Worm (Caenorhabditis elegans) whole organism, L1 larva: ENCODE results near the gene M01F1.9.
A peak's percentile ranks its signal among the peaks of the same experiment; 100 is the strongest.

Experiments
- aly-2 ChIP-seq: fragments of 150-350 bp; optimal IDR thresholded peaks from 2 replicates; lab custom pipeline; 2014; ENCODE audit warnings: missing biosample characterization, missing genetic modification characterization
- dsc-1 ChIP-seq: sonication (generic microtip); optimal IDR thresholded peaks from 2 replicates; lab custom pipeline; 2016; ENCODE audit warnings: mild to moderate bottlenecking, missing genetic modification characterization, missing compliant biosample characterization
- lin-35 ChIP-seq, 2 experiments: fragments of 150-350 bp; optimal IDR thresholded peaks; 2 replicates each; lab custom pipeline; 2014; ENCODE audit warnings: missing biosample characterization in 2 of 2, missing genetic modification characterization in 2 of 2, missing genetic modification reagents in 2 of 2
- nhr-11 ChIP-seq: fragments of 150-350 bp; optimal IDR thresholded peaks from 2 replicates; lab custom pipeline; 2014; ENCODE audit warnings: missing biosample characterization, missing genetic modification characterization
- nhr-237 ChIP-seq: fragments of 150-350 bp; optimal IDR thresholded peaks from 2 replicates; lab custom pipeline; 2014; ENCODE audit warnings: missing biosample characterization, missing genetic modification characterization
- nhr-28 ChIP-seq: fragments of 150-350 bp; optimal IDR thresholded peaks from 2 replicates; lab custom pipeline; 2014; ENCODE audit warnings: missing biosample characterization, missing genetic modification characterization
- pqm-1 ChIP-seq: sonication (generic microtip); optimal IDR thresholded peaks from 3 replicates; lab custom pipeline; 2017; ENCODE audit warnings: missing biosample characterization, missing genetic modification characterization
- skn-1 ChIP-seq: fragments of 150-350 bp; optimal IDR thresholded peaks from 2 replicates; lab custom pipeline; 2014; ENCODE audit warnings: missing biosample characterization, missing genetic modification characterization
- unc-62 ChIP-seq: fragments of 150-350 bp; optimal IDR thresholded peaks from 2 replicates; lab custom pipeline; 2014; ENCODE audit warnings: missing biosample characterization, missing genetic modification reagents, missing genetic modification characterization

DNA sequence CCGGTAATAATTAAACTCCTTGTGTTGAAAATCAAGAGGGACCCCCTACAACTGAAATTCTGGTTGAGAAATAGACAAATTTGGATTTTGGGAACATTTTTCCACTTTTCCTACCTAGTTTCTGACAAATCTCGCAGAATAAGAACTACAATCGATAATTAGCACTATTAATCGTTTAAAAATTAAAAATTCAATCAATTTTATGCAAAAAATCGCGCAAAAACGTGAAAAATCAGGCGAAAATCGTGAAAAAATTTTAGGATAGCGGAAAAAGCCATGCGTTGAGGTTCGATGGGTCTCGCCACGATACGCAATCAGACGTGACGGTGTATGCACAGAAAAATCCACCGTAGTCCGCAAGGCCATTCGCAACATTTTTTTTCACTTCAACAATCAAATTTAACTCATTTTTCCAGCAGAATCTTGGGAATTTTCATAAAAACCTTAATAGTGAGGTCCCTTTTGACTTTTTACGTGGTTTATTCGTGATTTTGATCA is 6.2 kb upstream of the M01F1.9 start, which contains the start of gene lias-1:
- TF ChIP-seq nhr-11 (no peak), nhr-237 (peak; percentile 15), skn-1 (peak; percentile 69), aly-2 (peak; percentile 66), unc-62 (GFP tag; lab: Kevin White, UChicago) (no peak), nhr-28 (no peak), lin-35 (GFP tag; optimal IDR thresholded peaks at IDR 0.05; lab: Kevin White, UChicago) (peak; percentile 88 to 92), pqm-1 (tag; lab: Kevin White, UChicago) (no peak), dsc-1 (tag; lab: Kevin White, UChicago) (peak; percentile 50)
